Worm (Caenorhabditis elegans): ENCODE results near the gene C09F12.2.

- no peak for TF ChIP-seq nhr-120 (GFP tag; IDR thresholded peaks at IDR 0.05)
- no peak for TF ChIP-seq ets-4 (GFP tag; optimal IDR thresholded peaks at IDR 0.05)
- no peak for TF ChIP-seq ama-1 (optimal IDR thresholded peaks at IDR 0.05)
- no peak for TF ChIP-seq ama-1 (GFP tag; optimal IDR thresholded peaks at IDR 0.05)
- TF ChIP-seq rcor-1 (GFP tag; IDR thresholded peaks at IDR 0.05): no peak
- no peak for TF ChIP-seq efl-1 (GFP tag; optimal IDR thresholded peaks at IDR 0.05)
- no peak for TF ChIP-seq ztf-3 (GFP tag; optimal IDR thresholded peaks at IDR 0.05)
- no peak for TF ChIP-seq tbx-9 (tag; optimal IDR thresholded peaks at IDR 0.05; ENCODE audit: borderline replicate concordance)
- TF ChIP-seq F33H1.4 (GFP tag; IDR thresholded peaks at IDR 0.05): no peak
- no peak for TF ChIP-seq snpc-4 (GFP tag; optimal IDR thresholded peaks at IDR 0.05)
- no peak for TF ChIP-seq snpc-4 (tag; optimal IDR thresholded peaks at IDR 0.05)
- no peak for TF ChIP-seq F52B5.7 (tag; optimal IDR thresholded peaks at IDR 0.05)
- no peak for TF ChIP-seq Y95B8A.8 (GFP tag; IDR thresholded peaks at IDR 0.05)
- no peak for TF ChIP-seq K12H6.12 (tag; optimal IDR thresholded peaks at IDR 0.05)
- TF ChIP-seq unc-62 (GFP tag; optimal IDR thresholded peaks at IDR 0.05): no peak
Measured at ce11 chrX:11032412-11032811, 21.3 kb upstream of the C09F12.2 start.

Data from whole organism, young adult.